Fruit fly (Drosophila melanogaster) Kc167 (cell line): ENCODE data around the gene CG6479.

Experiments
- Myc ChIP-seq: fragments of >200 bp; optimal IDR thresholded peaks from 2 replicates; lab custom pipeline; 2017; ENCODE audit warnings: missing external identifiers
- Sin3A ChIP-seq: fragments of >200 bp; optimal IDR thresholded peaks from 2 replicates; lab custom pipeline; 2018; ENCODE audit warnings: missing external identifiers
- h ChIP-seq: fragments of >200 bp; optimal IDR thresholded peaks from 3 replicates; lab custom pipeline; 2018; ENCODE audit warnings: missing external identifiers
- insv ChIP-seq: fragments of >200 bp; optimal IDR thresholded peaks from 3 replicates; lab custom pipeline; 2018; ENCODE audit warnings: missing external identifiers
- psq ChIP-seq: fragments of >200 bp; optimal IDR thresholded peaks from 2 replicates; lab custom pipeline; 2017; ENCODE audit warnings: missing external identifiers
- ttk ChIP-seq: sonication (Bioruptor generic); optimal IDR thresholded peaks from 2 replicates; lab custom pipeline; 2017; ENCODE audit warnings: missing external identifiers

Gene CG6479

DNA sequence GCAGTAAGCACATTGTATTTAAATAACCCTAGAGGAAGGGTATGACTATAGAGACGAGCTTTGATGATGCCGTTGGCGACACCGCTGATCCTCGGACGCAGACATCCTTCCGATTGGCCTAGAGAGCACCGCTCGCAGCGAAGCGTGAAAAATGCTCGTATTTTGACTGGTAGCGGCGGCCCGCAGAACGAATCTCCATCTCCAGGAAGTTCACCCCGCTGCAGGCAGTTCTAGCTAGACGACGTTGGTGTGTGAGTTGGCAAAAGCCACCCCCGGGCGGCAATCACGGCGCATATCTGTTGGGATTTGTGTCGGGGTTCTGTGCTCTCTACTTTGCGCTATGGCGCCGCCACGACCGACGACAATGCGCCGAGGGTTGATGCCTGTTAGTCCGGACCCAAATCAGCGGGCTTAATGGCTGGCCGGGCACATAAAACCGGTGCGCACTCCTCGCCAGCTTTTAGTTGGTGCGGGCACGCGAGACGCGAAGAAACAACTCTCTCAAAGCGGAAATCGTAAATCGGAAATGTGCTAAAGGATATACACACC is 20.2 kb upstream of the CG6479 start, which contains the start of gene tap:
Gene tap, plus strand, starts transcription at position 458 of the 549 bp plus-strand sequence.
- no peak for TF ChIP-seq Sin3A

DNA sequence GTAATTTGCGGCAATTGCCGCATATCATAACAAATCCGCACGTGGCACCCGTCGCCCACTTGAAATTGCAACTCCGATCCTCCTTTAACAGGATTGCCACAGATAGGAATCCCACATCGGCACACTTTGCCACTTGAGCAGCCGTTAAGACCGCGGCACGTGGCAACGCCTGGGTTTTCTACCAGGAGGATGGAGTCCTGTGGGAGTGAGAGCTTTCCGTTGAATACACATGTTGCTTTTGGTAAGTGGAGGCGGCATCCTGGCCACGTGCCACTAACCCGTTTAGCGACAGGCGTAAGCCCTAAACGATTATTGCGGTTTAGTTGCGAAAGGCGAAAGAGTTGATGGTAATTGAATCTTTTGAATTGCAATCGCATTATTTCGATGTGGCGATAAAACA is 19.4 kb upstream of the CG6479 start:
- no peak for TF ChIP-seq Myc (lab: Kevin White, UChicago)
- TF ChIP-seq psq (lab: Kevin White, UChicago) = no peak
- TF ChIP-seq ttk (lab: Kevin White, UChicago) = no peak
- no peak for TF ChIP-seq h (lab: Kevin White, UChicago)
- TF ChIP-seq insv (lab: Kevin White, UChicago) = no peak
- TF ChIP-seq Sin3A = no peak

DNA sequence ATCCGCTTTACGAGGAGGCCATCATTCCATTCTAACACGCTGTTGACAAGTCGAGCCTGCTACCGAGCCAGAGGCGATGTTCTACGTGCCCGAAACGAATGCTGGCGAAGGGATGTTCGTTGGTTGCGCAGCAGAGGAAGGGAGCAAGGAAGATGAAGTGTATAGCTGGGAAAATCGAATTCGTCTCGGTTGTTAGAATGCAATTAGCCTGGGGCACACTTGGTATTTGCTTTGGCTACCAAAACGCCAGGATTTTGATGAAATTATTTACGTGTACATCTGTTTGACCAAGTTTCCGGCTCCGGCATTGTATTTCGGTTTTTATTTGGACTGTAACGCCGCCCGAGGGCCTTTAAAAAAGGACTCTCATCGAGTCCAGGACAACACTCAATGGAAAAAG is 18.4 kb upstream of the CG6479 start:
- TF ChIP-seq h (lab: Kevin White, UChicago) = no peak
- no peak for TF ChIP-seq psq (lab: Kevin White, UChicago)
- TF ChIP-seq Myc (lab: Kevin White, UChicago) = no peak
- no peak for TF ChIP-seq ttk (lab: Kevin White, UChicago)
- TF ChIP-seq insv (lab: Kevin White, UChicago) = no peak
- TF ChIP-seq Sin3A = no peak

- TF ChIP-seq ttk (lab: Kevin White, UChicago) = no peak
- TF ChIP-seq Myc (lab: Kevin White, UChicago) = no peak
- TF ChIP-seq h (lab: Kevin White, UChicago) = no peak
- no peak for TF ChIP-seq Sin3A
- TF ChIP-seq psq (lab: Kevin White, UChicago) = no peak
- no peak for TF ChIP-seq insv (lab: Kevin White, UChicago)
Observed at dm6 chr3L:17352812-17353211, 13.8 kb upstream of the CG6479 start.

- no peak for TF ChIP-seq h (lab: Kevin White, UChicago)
- TF ChIP-seq Myc (lab: Kevin White, UChicago) = no peak
- TF ChIP-seq psq (lab: Kevin White, UChicago) = no peak
- TF ChIP-seq Sin3A = no peak
- TF ChIP-seq insv (lab: Kevin White, UChicago) = no peak
- TF ChIP-seq ttk (lab: Kevin White, UChicago) = no peak
Observed at dm6 chr3L:17351522-17351921, 12.5 kb upstream of the CG6479 start, which contains the start of gene CG7692. Gene CG7692, plus strand, starts transcription at chr3L:17351822.

dm6 chr3L:17349604-17350003 is 10.5 kb upstream of the CG6479 start, which contains the start of gene Mip:
Gene Mip, minus strand, starts transcription at chr3L:17349666.
- TF ChIP-seq ttk (lab: Kevin White, UChicago) (no peak), insv (lab: Kevin White, UChicago) (no peak)

dm6 chr3L:17346393-17346792 is 7.3 kb upstream of the CG6479 start:
- no peak for TF ChIP-seq Sin3A
- no peak for TF ChIP-seq h (lab: Kevin White, UChicago)
- no peak for TF ChIP-seq ttk (lab: Kevin White, UChicago)
- no peak for TF ChIP-seq insv (lab: Kevin White, UChicago)
- TF ChIP-seq Myc (lab: Kevin White, UChicago) = no peak
- TF ChIP-seq psq (lab: Kevin White, UChicago) = no peak

- TF ChIP-seq insv (lab: Kevin White, UChicago) = no peak
- no peak for TF ChIP-seq psq (lab: Kevin White, UChicago)
- no peak for TF ChIP-seq Sin3A
- no peak for TF ChIP-seq ttk (lab: Kevin White, UChicago)
- TF ChIP-seq h (lab: Kevin White, UChicago) = no peak
- no peak for TF ChIP-seq Myc (lab: Kevin White, UChicago)
Observed at dm6 chr3L:17344596-17344995, 5.5 kb upstream of the CG6479 start, which contains the start of gene brv2. Gene brv2, minus strand, starts transcription at chr3L:17344696.

dm6 chr3L:17341216-17341615 is 2.2 kb upstream of the CG6479 start, which contains the start of gene CG13727:
Gene CG13727, minus strand, starts transcription at chr3L:17341316.
- TF ChIP-seq ttk (lab: Kevin White, UChicago) = no peak
- TF ChIP-seq h (lab: Kevin White, UChicago) = no peak
- TF ChIP-seq insv (lab: Kevin White, UChicago) = no peak
- TF ChIP-seq Myc (lab: Kevin White, UChicago) = no peak
- no peak for TF ChIP-seq Sin3A
- TF ChIP-seq psq (lab: Kevin White, UChicago) = no peak

DNA sequence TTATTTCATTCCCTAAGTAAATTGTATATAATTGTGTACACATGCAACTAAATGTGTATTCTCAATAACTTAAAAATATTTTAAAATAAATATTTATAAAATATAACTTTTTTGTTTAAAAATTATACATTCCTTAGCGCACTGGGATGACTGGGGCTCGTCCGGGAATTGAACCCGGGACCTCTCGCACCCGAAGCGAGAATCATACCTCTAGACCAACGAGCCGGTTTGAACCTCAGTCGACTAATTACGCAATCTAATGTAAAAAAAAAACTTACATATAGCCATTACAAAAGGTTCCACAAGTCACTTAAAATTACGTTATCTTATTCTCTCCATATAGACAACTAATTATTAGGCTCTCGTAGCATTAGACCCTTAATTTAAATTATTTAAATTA is 694 bp upstream of the CG6479 start:
- TF ChIP-seq insv (lab: Kevin White, UChicago) (no peak), Myc (lab: Kevin White, UChicago) (no peak), ttk (lab: Kevin White, UChicago) (no peak), psq (lab: Kevin White, UChicago) (no peak), Sin3A (no peak), h (lab: Kevin White, UChicago) (no peak)

DNA sequence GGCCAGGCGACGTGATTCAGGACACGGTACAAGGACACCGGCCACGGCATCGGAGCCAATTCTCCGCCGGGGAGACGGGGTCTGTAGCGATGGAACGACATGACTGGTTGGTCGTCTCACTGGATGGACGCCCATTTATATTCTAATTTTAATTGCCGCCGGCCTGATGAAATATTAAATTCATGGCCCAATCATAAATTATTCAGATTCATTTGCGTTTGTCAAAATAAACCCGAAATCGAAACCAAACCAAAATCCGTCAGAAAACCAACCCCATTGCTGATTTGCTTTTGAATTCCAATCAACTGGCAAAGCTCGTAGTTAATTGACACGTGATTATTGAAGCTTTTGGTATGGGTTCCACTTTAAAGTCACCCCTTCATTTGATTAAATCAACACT is 10.0 kb downstream of the CG6479 start, which contains the start of gene Or74a:
Gene Or74a, minus strand, starts transcription at position 101 of the 400 bp plus-strand sequence.
- TF ChIP-seq Sin3A (no peak), psq (lab: Kevin White, UChicago) (no peak), Myc (lab: Kevin White, UChicago) (no peak), insv (lab: Kevin White, UChicago) (no peak), h (lab: Kevin White, UChicago) (no peak), ttk (lab: Kevin White, UChicago) (no peak)

DNA sequence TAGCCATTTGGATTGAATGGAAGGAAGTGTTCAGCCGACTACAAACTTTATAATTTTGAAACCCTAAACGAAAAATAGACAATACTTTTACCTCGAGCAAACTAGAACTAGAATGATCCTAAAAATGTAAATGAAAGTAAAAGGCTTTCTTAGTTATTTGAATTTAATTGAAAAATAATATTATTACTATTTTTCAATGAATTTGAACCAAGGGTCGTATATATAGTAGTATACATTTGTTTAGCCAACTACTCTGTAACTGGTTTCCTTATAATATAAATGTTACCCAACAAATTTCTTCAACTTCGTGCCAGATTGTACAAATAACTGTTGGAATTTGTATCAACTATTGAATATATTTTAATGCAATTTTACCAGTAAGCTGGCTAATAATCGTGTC is 13.6 kb downstream of the CG6479 start, which contains the start of gene CG13725:
Gene CG13725, minus strand, starts transcription at position 101 of the 400 bp plus-strand sequence.
- TF ChIP-seq insv (lab: Kevin White, UChicago) = no peak
- no peak for TF ChIP-seq h (lab: Kevin White, UChicago)
- TF ChIP-seq ttk (lab: Kevin White, UChicago) = no peak
- no peak for TF ChIP-seq Myc (lab: Kevin White, UChicago)
- TF ChIP-seq Sin3A = no peak
- TF ChIP-seq psq (lab: Kevin White, UChicago) = no peak
